Worm (Caenorhabditis elegans): ENCODE results near the gene F22F7.4.
"Not testable (repeated sequence)": the region's sequence is repeated elsewhere in the genome, so short reads cannot be mapped to it uniquely, and the experiment has no call there.

Gene F22F7.4

DNA sequence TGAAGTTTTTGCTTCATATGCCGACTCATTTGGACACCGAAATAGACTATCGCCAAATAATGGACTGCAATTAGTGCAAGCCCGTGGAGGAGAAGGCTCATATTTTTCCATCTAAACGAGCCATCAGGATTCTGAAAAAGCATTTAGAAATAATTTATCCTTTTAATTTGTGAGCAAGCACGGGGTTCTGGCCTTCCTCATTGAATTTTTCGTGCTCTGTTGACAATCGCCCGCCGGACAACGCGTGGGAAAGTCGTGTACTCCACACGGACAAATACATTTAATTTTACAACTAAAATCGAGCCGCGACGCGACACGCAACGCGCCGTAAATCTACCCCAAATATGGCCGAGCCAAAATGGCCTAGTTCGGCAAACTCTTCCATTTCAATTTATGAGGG lies 38.5 kb upstream of the F22F7.4 start, which contains the start of gene F22F7.12:
TSS of gene F22F7.12 (minus strand) at position 101 of the 400 bp plus-strand sequence.
- TF ChIP-seq flt-1 (GFP tag; IDR thresholded peaks at IDR 0.05); scrt-1 (GFP tag; IDR thresholded peaks at IDR 0.05); ceh-36 (tag; optimal IDR thresholded peaks at IDR 0.05): not testable (repeated sequence)

- no peak for TF ChIP-seq ets-7 (tag; optimal IDR thresholded peaks at IDR 0.05)
- TF ChIP-seq flt-1 (GFP tag; IDR thresholded peaks at IDR 0.05) = no peak
- TF ChIP-seq pes-1 (GFP tag; IDR thresholded peaks at IDR 0.05) = no peak
- TF ChIP-seq tra-4 (tag; optimal IDR thresholded peaks at IDR 0.05) = no peak
- no peak for TF ChIP-seq tbx-37 (GFP tag; conservative IDR thresholded peaks at IDR 0.05)
- TF ChIP-seq ceh-13 (GFP tag; optimal IDR thresholded peaks at IDR 0.05) = no peak
- no peak for TF ChIP-seq hmg-4 (GFP tag; optimal IDR thresholded peaks at IDR 0.05)
- TF ChIP-seq aly-1 (tag; optimal IDR thresholded peaks at IDR 0.05) = no peak
- TF ChIP-seq scrt-1 (GFP tag; IDR thresholded peaks at IDR 0.05) = no peak
- no peak for TF ChIP-seq tbx-11 (GFP tag; IDR thresholded peaks at IDR 0.05)
- TF ChIP-seq F13C5.2 (tag; optimal IDR thresholded peaks at IDR 0.05) = no peak
- no peak for TF ChIP-seq ceh-36 (tag; optimal IDR thresholded peaks at IDR 0.05)
- no peak for TF ChIP-seq sea-1 (GFP tag; conservative IDR thresholded peaks at IDR 0.05)
- no peak for TF ChIP-seq ama-1 (optimal IDR thresholded peaks at IDR 0.05)
- TF ChIP-seq B0310.2 (tag; optimal IDR thresholded peaks at IDR 0.05) = no peak
- TF ChIP-seq hnd-1 (tag; optimal IDR thresholded peaks at IDR 0.05) = no peak
- TF ChIP-seq hmbx-1 (tag; optimal IDR thresholded peaks at IDR 0.05) = no peak
Observed at ce11 chrV:2139918-2140317, 34.0 kb upstream of the F22F7.4 start, which contains the start of gene F22F7.7. Gene F22F7.7, minus strand, starts transcription at chrV:2140042.

DNA sequence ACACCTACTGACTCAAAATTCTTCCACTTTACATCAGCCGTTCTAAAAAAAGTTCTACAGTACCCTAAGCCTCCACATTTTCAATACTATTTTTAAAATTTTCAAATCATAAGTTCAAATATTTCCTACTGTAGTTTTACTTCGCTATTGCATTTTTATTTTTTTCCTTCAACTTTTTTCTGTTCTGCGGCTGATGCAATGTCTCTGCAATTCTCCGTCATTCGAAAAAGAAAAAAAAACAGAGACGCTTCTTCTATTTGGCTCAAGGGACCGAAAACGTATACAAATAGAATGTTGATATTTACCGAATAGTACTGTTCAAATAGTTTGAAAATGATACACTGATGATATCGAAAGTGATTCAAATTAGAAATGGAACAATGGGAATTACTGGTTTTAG lies 32.4 kb upstream of the F22F7.4 start:
- TF ChIP-seq F13C5.2 (tag; optimal IDR thresholded peaks at IDR 0.05) = no peak
- no peak for TF ChIP-seq ceh-13 (GFP tag; optimal IDR thresholded peaks at IDR 0.05)
- no peak for TF ChIP-seq hmg-4 (GFP tag; optimal IDR thresholded peaks at IDR 0.05)
- no peak for TF ChIP-seq sea-1 (GFP tag; conservative IDR thresholded peaks at IDR 0.05)
- no peak for TF ChIP-seq tbx-11 (GFP tag; IDR thresholded peaks at IDR 0.05)

ce11 chrV:2137010-2137409 lies 31.1 kb upstream of the F22F7.4 start:
- TF ChIP-seq ets-7 (tag; optimal IDR thresholded peaks at IDR 0.05) (no peak), sea-1 (GFP tag; conservative IDR thresholded peaks at IDR 0.05) (no peak), ceh-36 (tag; optimal IDR thresholded peaks at IDR 0.05) (no peak), tbx-37 (GFP tag; conservative IDR thresholded peaks at IDR 0.05) (no peak), hmbx-1 (tag; optimal IDR thresholded peaks at IDR 0.05) (no peak), aly-1 (tag; optimal IDR thresholded peaks at IDR 0.05) (no peak), hnd-1 (tag; optimal IDR thresholded peaks at IDR 0.05) (no peak), ama-1 (optimal IDR thresholded peaks at IDR 0.05) (no peak), tbx-11 (GFP tag; IDR thresholded peaks at IDR 0.05) (no peak)

ce11 chrV:2135323-2135722 lies 29.4 kb upstream of the F22F7.4 start:
- TF ChIP-seq tbx-11 (GFP tag; IDR thresholded peaks at IDR 0.05) (no peak), tbx-37 (GFP tag; conservative IDR thresholded peaks at IDR 0.05) (no peak), sea-1 (GFP tag; conservative IDR thresholded peaks at IDR 0.05) (no peak), flt-1 (GFP tag; IDR thresholded peaks at IDR 0.05) (no peak), B0310.2 (tag; optimal IDR thresholded peaks at IDR 0.05) (no peak), scrt-1 (GFP tag; IDR thresholded peaks at IDR 0.05) (no peak)

ce11 chrV:2134340-2134739 lies 28.5 kb upstream of the F22F7.4 start:
- no peak for TF ChIP-seq hmg-4 (GFP tag; optimal IDR thresholded peaks at IDR 0.05)
- no peak for TF ChIP-seq tra-4 (tag; optimal IDR thresholded peaks at IDR 0.05)
- no peak for TF ChIP-seq scrt-1 (GFP tag; IDR thresholded peaks at IDR 0.05)
- TF ChIP-seq hmbx-1 (tag; optimal IDR thresholded peaks at IDR 0.05) = no peak
- TF ChIP-seq ets-7 (tag; optimal IDR thresholded peaks at IDR 0.05) = no peak
- TF ChIP-seq F13C5.2 (tag; optimal IDR thresholded peaks at IDR 0.05) = no peak
- no peak for TF ChIP-seq flt-1 (GFP tag; IDR thresholded peaks at IDR 0.05)
- no peak for TF ChIP-seq ceh-36 (tag; optimal IDR thresholded peaks at IDR 0.05)
- no peak for TF ChIP-seq sea-1 (GFP tag; conservative IDR thresholded peaks at IDR 0.05)
- no peak for TF ChIP-seq aly-1 (tag; optimal IDR thresholded peaks at IDR 0.05)
- TF ChIP-seq B0310.2 (tag; optimal IDR thresholded peaks at IDR 0.05) = no peak
- TF ChIP-seq tbx-11 (GFP tag; IDR thresholded peaks at IDR 0.05) = no peak
- TF ChIP-seq hnd-1 (tag; optimal IDR thresholded peaks at IDR 0.05) = no peak
- no peak for TF ChIP-seq tbx-37 (GFP tag; conservative IDR thresholded peaks at IDR 0.05)
- no peak for TF ChIP-seq pes-1 (GFP tag; IDR thresholded peaks at IDR 0.05)
- no peak for TF ChIP-seq ceh-13 (GFP tag; optimal IDR thresholded peaks at IDR 0.05)

- no peak for TF ChIP-seq sea-1 (GFP tag; conservative IDR thresholded peaks at IDR 0.05)
- TF ChIP-seq tra-4 (tag; optimal IDR thresholded peaks at IDR 0.05) = no peak
- no peak for TF ChIP-seq B0310.2 (tag; optimal IDR thresholded peaks at IDR 0.05)
- TF ChIP-seq ets-7 (tag; optimal IDR thresholded peaks at IDR 0.05) = no peak
- TF ChIP-seq flt-1 (GFP tag; IDR thresholded peaks at IDR 0.05) = no peak
- 0 out of 2 replicates have a peak, but pooled peaks have one; percentile 34 for TF ChIP-seq pes-1 (GFP tag; IDR thresholded peaks at IDR 0.05)
- no peak for TF ChIP-seq tbx-37 (GFP tag; conservative IDR thresholded peaks at IDR 0.05)
Observed at ce11 chrV:2133512-2133911, 27.6 kb upstream of the F22F7.4 start.

DNA sequence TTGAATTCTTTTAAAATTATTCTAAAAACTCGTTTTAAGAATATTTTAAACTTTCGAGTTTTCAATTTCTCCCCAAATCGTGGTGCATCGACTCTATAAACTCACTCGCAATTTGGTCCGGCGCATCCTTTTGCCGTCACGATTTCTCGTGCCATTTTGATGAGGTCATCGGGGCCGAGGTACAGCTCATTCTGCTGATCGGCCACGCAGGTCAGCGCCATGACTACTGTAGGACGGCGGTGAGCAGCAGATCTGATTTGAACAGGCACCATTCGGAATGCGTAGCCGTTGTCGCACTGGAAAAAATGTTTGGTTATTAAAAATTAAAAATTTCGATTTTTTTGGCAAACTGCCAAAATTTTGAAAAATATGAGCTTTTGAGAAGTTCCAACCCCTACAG lies 26.8 kb upstream of the F22F7.4 start:
- no peak for TF ChIP-seq hmg-4 (GFP tag; optimal IDR thresholded peaks at IDR 0.05)
- TF ChIP-seq tra-4 (tag; optimal IDR thresholded peaks at IDR 0.05) = no peak
- no peak for TF ChIP-seq hnd-1 (tag; optimal IDR thresholded peaks at IDR 0.05)
- no peak for TF ChIP-seq aly-1 (tag; optimal IDR thresholded peaks at IDR 0.05)
- TF ChIP-seq tbx-11 (GFP tag; IDR thresholded peaks at IDR 0.05) = no peak
- TF ChIP-seq ceh-13 (GFP tag; optimal IDR thresholded peaks at IDR 0.05) = no peak
- no peak for TF ChIP-seq ceh-36 (tag; optimal IDR thresholded peaks at IDR 0.05)
- TF ChIP-seq flt-1 (GFP tag; IDR thresholded peaks at IDR 0.05) = no peak
- no peak for TF ChIP-seq ama-1 (optimal IDR thresholded peaks at IDR 0.05)
- no peak for TF ChIP-seq hmbx-1 (tag; optimal IDR thresholded peaks at IDR 0.05)
- TF ChIP-seq tbx-37 (GFP tag; conservative IDR thresholded peaks at IDR 0.05) = no peak
- TF ChIP-seq scrt-1 (GFP tag; IDR thresholded peaks at IDR 0.05) = no peak
- no peak for TF ChIP-seq ets-7 (tag; optimal IDR thresholded peaks at IDR 0.05)
- TF ChIP-seq pes-1 (GFP tag; IDR thresholded peaks at IDR 0.05) = no peak
- TF ChIP-seq sea-1 (GFP tag; conservative IDR thresholded peaks at IDR 0.05) = no peak
- no peak for TF ChIP-seq F13C5.2 (tag; optimal IDR thresholded peaks at IDR 0.05)

Measured in whole organism, early embryonic.